Worm (Caenorhabditis elegans): ENCODE results near the gene sphr-1.

ce11 chrV:9222819-9223218 is 31.4 kb downstream of the sphr-1 start:
- TF ChIP-seq zag-1 (tag; optimal IDR thresholded peaks at IDR 0.05) (no peak), elt-1 (tag; optimal IDR thresholded peaks at IDR 0.05) (no peak), ama-1 (optimal IDR thresholded peaks at IDR 0.05) (no peak), nhr-237 (tag; optimal IDR thresholded peaks at IDR 0.05) (no peak), ZK546.5 (tag; optimal IDR thresholded peaks at IDR 0.05) (no peak), aly-2 (tag; optimal IDR thresholded peaks at IDR 0.05) (no peak), unc-39 (tag; optimal IDR thresholded peaks at IDR 0.05) (no peak), unc-62 (GFP tag; optimal IDR thresholded peaks at IDR 0.05) (no peak), snpc-4 (tag; optimal IDR thresholded peaks at IDR 0.05) (no peak)

Measured in whole organism, L2 larva.